Fruit fly (Drosophila melanogaster): ENCODE data around the gene Or35a.
"Not testable (repeated sequence)": the region's sequence is repeated elsewhere in the genome, so short reads cannot be mapped to it uniquely, and the experiment has no call there.

dm6 chr2L:15669874-15670273, 46.5 kb upstream of the Or35a start, which contains the start of gene CG18478:
- not testable (repeated sequence) for TF ChIP-seq fd85E (GFP tag; optimal IDR thresholded peaks at IDR 0.05); CG3919 (GFP tag; optimal IDR thresholded peaks at IDR 0.05); CG10631 (GFP tag; optimal IDR thresholded peaks at IDR 0.05); pdm3 (GFP tag; optimal IDR thresholded peaks at IDR 0.05); Ets96B (tag; optimal IDR thresholded peaks at IDR 0.05); Lpt (GFP tag; optimal IDR thresholded peaks at IDR 0.05); CG16779 (tag; optimal IDR thresholded peaks at IDR 0.05); CG8632 (GFP tag; optimal IDR thresholded peaks at IDR 0.05); dac (GFP tag; optimal IDR thresholded peaks at IDR 0.05)
